Worm (Caenorhabditis elegans) whole organism, L4/young adult: Measurements from ENCODE around the gene Y46G5A.34.

Source experiments
- W03F9.2 ChIP-seq: fragments of 150-350 bp; optimal IDR thresholded peaks from 2 replicates; lab custom pipeline; 2014; ENCODE audit warnings: missing biosample characterization, missing genetic modification characterization
- dao-5 ChIP-seq: sonication (generic microtip); optimal IDR thresholded peaks from 2 replicates; lab custom pipeline; 2016; ENCODE audit warnings: missing genotype, missing genetic modification characterization, moderate library complexity, missing compliant biosample characterization
- him-1 ChIP-seq: sonication (generic microtip); optimal IDR thresholded peaks from 2 replicates; lab custom pipeline; 2016; ENCODE audit warnings: missing genotype, missing genetic modification reagents, missing genetic modification characterization, missing compliant biosample characterization

Gene Y46G5A.34

ce11 chrII:12767258-12767824, 9.1 kb upstream of the Y46G5A.34 start:
- TF ChIP-seq W03F9.2 (tag; lab: Kevin White, UChicago) (no peak), dao-5 (tag; lab: Kevin White, UChicago) (no peak), him-1 (tag; lab: Kevin White, UChicago) (no peak)

DNA sequence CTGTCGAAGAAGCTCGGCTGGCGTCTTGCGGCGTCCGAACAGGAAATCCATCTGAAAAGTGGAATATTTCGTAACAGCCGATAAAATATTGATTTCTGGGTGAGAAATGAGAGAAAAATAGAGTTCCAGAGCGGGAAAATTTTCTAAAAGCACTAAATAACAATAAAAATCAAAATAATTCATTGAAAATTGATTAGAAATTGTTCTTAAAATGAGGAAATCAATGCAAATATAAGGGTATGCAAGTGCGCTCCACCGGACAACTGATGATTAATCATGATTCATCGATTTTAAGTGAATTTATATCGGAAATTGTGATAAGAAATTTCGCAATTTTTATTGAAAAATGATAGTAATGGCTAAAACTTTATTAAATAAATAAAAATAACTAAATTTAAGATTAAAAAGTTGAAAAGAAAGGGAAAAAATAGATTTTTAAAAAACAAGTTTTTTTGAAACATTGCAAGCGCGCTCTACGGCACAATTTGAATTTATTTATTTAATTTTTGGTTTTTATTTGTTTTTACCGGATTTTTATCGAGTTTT, 8.2 kb upstream of the Y46G5A.34 start, which contains the start of the genes vps-2 and tiar-2:
TSS of gene vps-2 (minus strand) at position 51 of the 546 bp plus-strand sequence.
TSS of gene tiar-2 (plus strand) at position 520 of the 546 bp plus-strand sequence.
- TF ChIP-seq dao-5 (tag; lab: Kevin White, UChicago) (no peak), W03F9.2 (tag; lab: Kevin White, UChicago) (peak; percentile 89), him-1 (tag; lab: Kevin White, UChicago) (no peak)

DNA sequence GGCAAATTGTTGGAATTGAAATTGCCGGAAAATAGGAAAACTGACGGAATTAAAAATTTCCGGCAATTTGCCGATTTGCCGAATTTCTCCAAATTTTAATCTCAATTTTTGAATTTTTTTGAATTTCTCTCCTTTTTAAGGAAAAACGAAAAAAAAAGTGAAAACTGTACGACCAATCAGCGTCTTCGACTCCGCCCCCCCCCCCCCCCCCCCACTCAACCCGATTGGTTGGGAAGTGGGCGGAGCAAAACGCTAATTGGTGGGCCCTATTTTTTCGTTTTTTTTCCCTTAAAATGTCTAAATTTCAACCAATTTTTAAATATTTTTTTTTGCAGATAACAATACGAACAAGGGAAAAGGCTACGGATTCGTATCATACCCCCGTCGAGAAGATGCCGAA, 6.5 kb upstream of the Y46G5A.34 start:
- TF ChIP-seq dao-5 (tag; lab: Kevin White, UChicago) (no peak), him-1 (tag; lab: Kevin White, UChicago) (no peak), W03F9.2 (tag; lab: Kevin White, UChicago) (no peak)

ce11 chrII:12774402-12774801, 2.1 kb upstream of the Y46G5A.34 start, which contains the start of gene Y46G5A.14:
TSS of gene Y46G5A.14 (plus strand) at chrII:12774702.
- TF ChIP-seq him-1 (tag; lab: Kevin White, UChicago) (no peak), W03F9.2 (tag; lab: Kevin White, UChicago) (no peak), dao-5 (tag; lab: Kevin White, UChicago) (no peak)

DNA sequence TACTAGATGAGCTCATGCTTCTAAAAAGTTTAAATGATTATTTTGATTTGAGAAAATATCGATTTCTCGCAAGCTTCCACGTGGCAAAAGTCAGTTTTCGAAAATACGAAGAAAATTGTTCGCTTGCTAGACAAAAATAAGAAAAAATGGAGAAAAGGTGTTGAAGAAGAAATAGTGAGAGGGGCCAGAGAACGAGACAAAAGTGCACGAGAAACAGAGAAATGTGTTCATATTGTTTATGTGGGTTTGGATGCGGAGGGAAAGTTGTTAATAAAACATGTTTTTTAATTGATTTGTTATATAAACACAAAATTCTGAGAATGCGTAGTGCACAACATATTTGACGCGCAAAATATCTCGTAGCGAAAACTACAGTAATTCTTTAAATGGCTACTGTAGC, 8.9 kb downstream of the Y46G5A.34 start, which contains the start of gene Y46G5A.15:
TSS of gene Y46G5A.15 (minus strand) at position 26 of the 400 bp plus-strand sequence.
- TF ChIP-seq W03F9.2 (tag; lab: Kevin White, UChicago) (no peak), him-1 (tag; lab: Kevin White, UChicago) (no peak), dao-5 (tag; lab: Kevin White, UChicago) (no peak)

DNA sequence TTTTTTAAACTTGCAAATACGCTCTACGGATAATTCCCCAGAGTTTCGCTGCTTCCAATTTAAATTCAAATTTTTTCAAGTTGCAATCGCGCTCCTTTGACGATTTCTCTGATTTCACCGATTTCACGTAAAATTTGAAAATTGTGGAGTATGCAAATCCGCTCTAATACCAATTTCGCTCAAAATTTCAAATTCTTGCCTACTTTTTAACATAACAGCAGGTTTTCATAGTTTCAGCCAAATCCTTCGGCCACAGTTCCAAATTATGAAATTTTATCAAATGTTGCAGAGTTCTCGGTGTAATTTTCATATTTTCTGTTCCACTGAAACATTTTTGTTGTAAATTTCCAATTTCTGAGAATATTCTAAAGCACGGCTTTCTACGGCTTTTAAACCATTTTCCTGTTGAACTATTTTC, 11.4 kb downstream of the Y46G5A.34 start, which contains the start of gene alkb-7:
TSS of gene alkb-7 (minus strand) at position 323 of the 418 bp plus-strand sequence.
- TF ChIP-seq him-1 (tag; lab: Kevin White, UChicago) (no peak), W03F9.2 (tag; lab: Kevin White, UChicago) (no peak), dao-5 (tag; lab: Kevin White, UChicago) (no peak)

DNA sequence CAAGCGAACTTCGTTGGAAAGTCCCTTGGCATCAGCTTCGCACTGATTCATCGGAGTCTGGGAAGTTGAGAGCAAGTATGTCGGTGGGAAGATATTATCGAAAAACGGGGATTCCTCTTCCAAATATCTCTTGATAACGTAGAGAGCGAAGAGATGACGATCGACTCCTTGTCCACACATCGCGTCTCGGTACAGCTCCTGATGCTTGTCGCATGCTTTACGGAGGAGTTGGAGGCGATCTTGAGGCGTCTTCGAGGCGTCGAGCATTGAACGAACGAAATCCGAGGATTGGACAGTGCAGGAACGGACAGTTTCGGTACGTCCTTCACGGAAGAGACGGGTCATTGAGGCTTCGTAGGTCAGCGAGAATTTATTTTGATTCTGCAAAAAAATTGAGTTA, 13.0 kb downstream of the Y46G5A.34 start:
- TF ChIP-seq W03F9.2 (tag; lab: Kevin White, UChicago) (no peak), dao-5 (tag; lab: Kevin White, UChicago) (no peak), him-1 (tag; lab: Kevin White, UChicago) (no peak)

DNA sequence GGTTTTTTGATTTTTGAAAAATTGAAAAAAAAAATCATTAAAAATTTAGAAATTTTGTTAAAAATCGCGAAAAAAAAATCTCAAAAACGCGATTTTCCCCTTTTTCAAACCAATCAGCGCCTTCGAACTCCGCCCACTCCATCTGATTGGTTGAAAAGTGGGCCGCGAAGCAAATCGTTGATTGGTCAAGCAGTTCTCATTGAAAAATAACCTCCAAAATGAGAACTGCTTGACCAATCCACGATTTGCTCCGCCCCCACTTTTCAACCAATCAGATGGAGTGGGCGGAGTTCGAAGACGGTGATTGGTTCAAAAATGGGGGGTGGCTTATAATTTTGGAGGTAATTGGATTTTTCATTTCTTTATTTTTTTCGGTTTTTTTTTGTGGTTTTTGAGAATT, 13.9 kb downstream of the Y46G5A.34 start:
- TF ChIP-seq dao-5 (tag; lab: Kevin White, UChicago) (no peak), him-1 (tag; lab: Kevin White, UChicago) (no peak)

- TF ChIP-seq him-1 (tag; lab: Kevin White, UChicago) (no peak), W03F9.2 (tag; lab: Kevin White, UChicago) (no peak), dao-5 (tag; lab: Kevin White, UChicago) (no peak)
Observed at ce11 chrII:12795188-12795587, 18.7 kb downstream of the Y46G5A.34 start.

- TF ChIP-seq dao-5 (tag; lab: Kevin White, UChicago), result no peak
- no peak for TF ChIP-seq him-1 (tag; lab: Kevin White, UChicago)
- no peak for TF ChIP-seq W03F9.2 (tag; lab: Kevin White, UChicago)
Observed at ce11 chrII:12796040-12796502, 19.6 kb downstream of the Y46G5A.34 start, which contains the start of gene cpt-1. TSS of gene cpt-1 (minus strand) at chrII:12796452.

DNA sequence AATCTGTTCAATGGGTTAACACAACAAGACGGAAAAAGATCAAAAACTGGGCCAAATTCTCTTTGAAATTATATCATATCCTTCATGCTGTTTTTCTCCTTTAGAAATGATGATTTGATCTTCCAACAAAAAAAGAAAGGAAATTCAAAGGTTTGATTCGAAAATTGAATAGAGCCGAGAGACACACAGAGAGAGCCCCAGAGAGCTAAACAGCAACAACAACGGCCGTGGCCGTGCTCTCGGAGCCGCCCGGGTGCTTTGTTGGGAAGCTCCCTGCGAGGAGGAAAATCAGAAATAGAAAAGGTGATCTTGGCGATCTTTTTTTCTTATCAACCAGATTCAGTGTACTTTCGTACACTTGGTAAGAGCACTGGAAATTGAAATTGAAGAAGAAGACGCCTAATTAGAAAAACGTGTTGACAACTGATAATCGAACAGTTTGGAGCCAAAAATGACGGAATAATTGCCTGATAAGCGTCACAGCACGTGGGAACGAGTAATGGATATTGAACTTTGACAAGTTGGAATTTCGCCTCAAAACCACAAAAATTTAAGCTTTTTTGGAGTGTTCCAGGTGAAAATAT, 20.8 kb downstream of the Y46G5A.34 start:
- TF ChIP-seq W03F9.2 (tag; lab: Kevin White, UChicago) (no peak), him-1 (tag; lab: Kevin White, UChicago) (no peak), dao-5 (tag; lab: Kevin White, UChicago) (no peak)

ce11 chrII:12798814-12799213, 22.3 kb downstream of the Y46G5A.34 start:
- TF ChIP-seq W03F9.2 (tag; lab: Kevin White, UChicago), result no peak
- no peak for TF ChIP-seq him-1 (tag; lab: Kevin White, UChicago)
- TF ChIP-seq dao-5 (tag; lab: Kevin White, UChicago), result no peak

ce11 chrII:12799364-12799763, 22.9 kb downstream of the Y46G5A.34 start:
- no peak for TF ChIP-seq dao-5 (tag; lab: Kevin White, UChicago)
- TF ChIP-seq him-1 (tag; lab: Kevin White, UChicago), result no peak
- no peak for TF ChIP-seq W03F9.2 (tag; lab: Kevin White, UChicago)
